Fruit fly (Drosophila melanogaster) Kc167 (cell line): ENCODE data around the gene CG10993.
A peak's percentile ranks its signal among the peaks of the same experiment; 100 is the strongest.

ENCODE experiments used
- Myc ChIP-seq: fragments of >200 bp; optimal IDR thresholded peaks from 2 replicates; lab custom pipeline; 2017; ENCODE audit warnings: missing external identifiers
- Sin3A ChIP-seq: fragments of >200 bp; optimal IDR thresholded peaks from 2 replicates; lab custom pipeline; 2018; ENCODE audit warnings: missing external identifiers
- h ChIP-seq: fragments of >200 bp; optimal IDR thresholded peaks from 3 replicates; lab custom pipeline; 2018; ENCODE audit warnings: missing external identifiers
- insv ChIP-seq: fragments of >200 bp; optimal IDR thresholded peaks from 3 replicates; lab custom pipeline; 2018; ENCODE audit warnings: missing external identifiers
- psq ChIP-seq: fragments of >200 bp; optimal IDR thresholded peaks from 2 replicates; lab custom pipeline; 2017; ENCODE audit warnings: missing external identifiers
- ttk ChIP-seq: sonication (Bioruptor generic); optimal IDR thresholded peaks from 2 replicates; lab custom pipeline; 2017; ENCODE audit warnings: missing external identifiers

Gene CG10993

DNA sequence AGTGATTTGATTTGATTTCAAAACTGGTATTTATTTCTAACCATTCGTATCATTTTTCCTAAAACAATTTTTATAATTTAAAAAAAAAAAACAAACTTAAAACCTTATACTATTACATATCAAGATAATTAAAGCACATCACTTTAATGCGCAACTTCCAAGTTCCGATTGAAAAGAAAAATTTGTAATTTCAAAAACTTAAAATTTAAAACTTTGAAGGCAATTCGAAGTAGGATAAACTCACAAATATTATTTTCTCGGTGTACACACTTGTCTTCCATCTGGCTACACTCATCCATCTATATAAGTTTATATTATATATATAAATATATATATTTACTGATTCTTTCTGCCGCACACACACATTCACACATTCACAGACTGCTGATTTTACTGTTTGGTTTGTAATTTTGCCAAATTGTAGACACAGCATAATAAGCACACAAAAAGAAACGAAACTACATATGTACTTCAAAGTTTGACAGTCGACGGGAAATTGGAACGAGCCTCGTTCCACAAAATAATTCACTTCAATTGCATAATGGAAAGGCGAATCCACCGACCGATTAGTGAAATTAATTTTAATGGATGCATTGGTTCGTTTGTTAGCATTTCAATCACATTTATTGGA is 4.8 kb downstream of the CG10993 start:
- no peak for TF ChIP-seq h (lab: Kevin White, UChicago)
- no peak for TF ChIP-seq Myc (lab: Kevin White, UChicago)
- TF ChIP-seq Sin3A (lab: Kevin White, UChicago), result no peak
- TF ChIP-seq ttk (lab: Kevin White, UChicago), result no peak
- TF ChIP-seq insv (lab: Kevin White, UChicago), result no peak
- TF ChIP-seq psq (lab: Kevin White, UChicago), result no peak

DNA sequence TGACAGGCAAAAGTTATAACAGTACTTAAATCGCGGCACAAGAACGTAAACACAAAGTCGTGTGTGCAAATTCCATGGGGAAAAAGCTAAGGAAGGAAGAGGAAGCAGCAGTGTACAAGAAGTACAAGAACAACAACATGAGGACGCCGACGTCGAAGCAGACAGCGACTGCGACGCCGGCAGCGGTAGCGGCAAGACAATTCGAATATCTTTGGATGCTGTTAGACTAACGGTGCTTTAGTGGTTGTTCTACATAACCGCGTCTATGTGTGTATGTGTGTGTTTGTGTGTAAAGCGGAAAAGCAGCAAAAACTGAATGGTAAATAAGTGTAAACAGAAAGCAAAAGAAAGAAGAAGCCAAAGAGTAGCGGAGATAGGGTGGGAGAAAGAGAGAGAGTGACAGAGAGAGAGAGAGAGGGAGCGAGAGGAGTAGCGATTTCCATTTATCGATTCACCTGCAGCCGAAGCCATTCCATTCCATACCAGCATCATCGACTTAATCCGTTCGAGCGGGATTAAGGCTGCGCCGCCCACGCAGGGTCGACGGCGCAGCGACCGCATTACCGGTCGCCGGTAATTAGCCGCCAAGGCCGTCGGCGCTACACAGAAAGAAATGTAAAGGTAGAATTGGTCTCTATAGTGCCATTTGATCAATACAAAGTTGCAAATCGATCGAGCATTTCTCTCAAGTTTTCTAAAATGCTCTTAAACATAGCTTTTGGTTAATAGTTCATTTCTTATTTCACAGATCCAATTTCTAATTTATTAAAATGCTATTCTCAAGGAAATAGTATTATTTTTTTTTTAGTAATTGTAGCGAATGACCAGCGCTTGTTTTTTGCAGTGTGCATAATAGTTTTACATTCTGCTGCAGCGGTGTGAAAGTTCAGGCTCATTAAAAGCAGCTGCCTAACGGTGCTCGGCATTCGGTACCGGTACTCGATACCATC is 6.7 kb downstream of the CG10993 start:
- TF ChIP-seq h (lab: Kevin White, UChicago), result no peak

DNA sequence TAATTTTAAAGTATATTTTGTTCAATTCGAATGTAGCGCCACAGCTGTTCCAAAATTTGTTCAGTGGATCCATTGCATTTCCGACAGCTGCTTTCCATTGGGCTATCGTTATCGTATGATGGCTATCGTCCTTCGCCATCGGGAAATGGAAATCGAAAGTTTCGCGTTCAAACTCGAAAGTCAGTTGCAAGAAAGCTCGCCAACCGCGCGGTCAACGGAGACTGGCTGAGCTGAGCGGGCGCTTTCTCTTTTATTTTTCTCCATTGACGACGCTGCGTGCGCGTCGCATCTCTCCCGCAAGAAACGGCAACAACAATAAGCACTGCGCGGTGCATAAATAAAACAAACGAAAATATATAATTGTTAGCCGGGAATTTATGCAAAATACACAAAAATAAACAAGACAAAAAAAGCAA is 7.4 kb downstream of the CG10993 start, which contains the start of gene inaE:
Gene inaE (plus strand): TSS at position 181 of the 416 bp plus-strand sequence.
- no peak for TF ChIP-seq Myc (lab: Kevin White, UChicago)
- no peak for TF ChIP-seq Sin3A (lab: Kevin White, UChicago)
- TF ChIP-seq insv (lab: Kevin White, UChicago), result no peak
- TF ChIP-seq psq (lab: Kevin White, UChicago), result no peak
- no peak for TF ChIP-seq h (lab: Kevin White, UChicago)
- TF ChIP-seq ttk (lab: Kevin White, UChicago), result no peak

DNA sequence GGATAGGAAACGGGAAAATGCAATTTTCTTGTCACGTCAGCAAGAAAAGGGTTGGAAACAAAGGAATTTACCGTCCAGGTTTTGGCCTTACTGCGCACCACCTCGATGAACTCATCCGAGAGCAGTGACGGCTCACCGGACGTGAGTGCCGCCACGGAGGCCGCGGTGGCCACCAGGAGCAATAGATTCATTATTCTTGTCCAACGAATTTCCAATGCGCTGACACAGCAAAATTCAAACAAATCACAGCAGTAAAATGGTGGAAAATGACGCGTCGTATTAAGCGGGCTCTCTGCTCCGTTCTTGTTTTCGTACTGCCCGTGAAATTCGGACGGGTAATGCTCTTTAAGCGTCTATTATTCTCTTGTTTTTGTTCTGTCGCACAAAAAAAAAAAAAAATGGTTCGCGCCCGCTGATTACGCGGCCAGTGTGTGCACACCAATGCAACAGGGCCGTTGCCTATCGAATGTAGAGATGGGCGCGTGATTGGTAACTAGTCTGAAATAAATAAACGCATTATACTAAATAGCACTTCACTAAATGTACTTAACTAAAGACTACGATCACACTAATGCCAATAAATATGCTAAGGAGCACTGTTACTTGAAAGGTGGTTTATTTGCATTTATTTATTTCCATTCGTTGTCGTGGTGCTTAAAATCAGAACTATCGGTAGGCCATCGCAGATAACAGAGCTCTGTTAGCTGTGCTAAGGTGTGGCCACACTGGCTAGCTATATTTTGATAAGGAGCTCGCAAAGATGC is 9.0 kb downstream of the CG10993 start, which contains the start of the genes CtsB and amrt:
Gene CtsB (minus strand): TSS at position 432 of the 764 bp plus-strand sequence.
Gene amrt (plus strand): TSS at position 721 of the 764 bp plus-strand sequence.
- TF ChIP-seq Sin3A (lab: Kevin White, UChicago), result peak; percentile 11
- no peak for TF ChIP-seq h (lab: Kevin White, UChicago)
- TF ChIP-seq ttk (lab: Kevin White, UChicago), result no peak
- no peak for TF ChIP-seq psq (lab: Kevin White, UChicago)

DNA sequence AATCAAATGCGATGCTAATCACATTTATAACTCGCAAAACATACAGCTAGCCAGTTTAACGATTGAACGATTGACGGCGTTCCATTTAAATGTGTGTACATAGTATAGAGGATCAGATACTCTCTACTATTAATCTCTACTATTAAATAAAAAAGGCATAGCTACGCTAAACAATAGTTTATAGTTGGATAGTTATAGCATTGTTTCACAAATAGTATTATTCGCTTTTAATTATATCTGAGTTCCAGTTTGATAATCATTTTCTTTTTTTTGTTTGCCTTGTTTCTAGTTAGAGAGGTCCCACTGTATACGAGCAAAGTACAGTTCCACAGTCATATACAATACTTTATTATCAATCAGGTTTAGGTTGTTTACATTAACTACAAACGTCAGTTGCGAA is 11.2 kb downstream of the CG10993 start:
- TF ChIP-seq Sin3A (lab: Kevin White, UChicago) (no peak), h (lab: Kevin White, UChicago) (no peak), psq (lab: Kevin White, UChicago) (no peak), insv (lab: Kevin White, UChicago) (no peak), ttk (lab: Kevin White, UChicago) (no peak), Myc (lab: Kevin White, UChicago) (no peak)

DNA sequence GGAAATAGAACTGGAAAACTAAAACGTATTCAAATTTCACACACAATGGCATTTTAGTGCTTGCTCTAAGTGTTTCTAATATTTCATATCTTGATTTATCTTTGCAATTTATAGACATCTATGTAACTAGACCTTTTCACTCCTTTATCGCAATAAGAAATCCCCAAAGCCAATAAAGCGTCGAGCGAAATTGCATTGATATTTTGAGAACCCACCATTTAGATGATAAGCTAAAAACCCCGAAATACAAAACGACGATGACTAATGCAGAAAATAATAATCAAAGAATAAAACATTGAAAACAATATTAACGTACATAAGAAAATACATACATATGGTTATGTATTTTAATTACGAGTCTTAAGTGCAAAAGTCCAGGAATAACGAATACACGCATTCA is 12.3 kb downstream of the CG10993 start:
- TF ChIP-seq psq (lab: Kevin White, UChicago) (no peak), ttk (lab: Kevin White, UChicago) (no peak), Myc (lab: Kevin White, UChicago) (no peak), h (lab: Kevin White, UChicago) (no peak), Sin3A (lab: Kevin White, UChicago) (no peak), insv (lab: Kevin White, UChicago) (no peak)

DNA sequence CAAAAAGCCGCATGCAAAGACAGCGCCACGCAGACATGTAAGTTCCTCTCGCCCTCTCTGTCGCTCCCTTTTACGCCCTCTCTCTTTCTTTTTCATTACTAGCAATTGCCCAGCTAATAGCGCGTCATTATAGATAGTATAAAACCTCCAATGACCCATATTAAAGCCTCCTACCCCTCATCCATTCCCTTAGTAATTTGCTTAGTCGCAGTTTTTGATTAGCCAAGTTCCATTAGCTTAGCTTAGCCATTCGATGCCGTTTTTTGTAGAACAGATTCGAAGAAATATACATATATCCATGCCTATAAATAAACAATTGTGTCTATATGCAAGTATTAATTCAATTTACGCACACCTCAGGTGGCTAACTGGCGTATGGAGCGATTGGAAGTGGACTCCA is 20.1 kb downstream of the CG10993 start:
- TF ChIP-seq h (lab: Kevin White, UChicago), result no peak
- no peak for TF ChIP-seq ttk (lab: Kevin White, UChicago)
- TF ChIP-seq Sin3A (lab: Kevin White, UChicago), result no peak
- no peak for TF ChIP-seq insv (lab: Kevin White, UChicago)
- no peak for TF ChIP-seq Myc (lab: Kevin White, UChicago)
- no peak for TF ChIP-seq psq (lab: Kevin White, UChicago)

DNA sequence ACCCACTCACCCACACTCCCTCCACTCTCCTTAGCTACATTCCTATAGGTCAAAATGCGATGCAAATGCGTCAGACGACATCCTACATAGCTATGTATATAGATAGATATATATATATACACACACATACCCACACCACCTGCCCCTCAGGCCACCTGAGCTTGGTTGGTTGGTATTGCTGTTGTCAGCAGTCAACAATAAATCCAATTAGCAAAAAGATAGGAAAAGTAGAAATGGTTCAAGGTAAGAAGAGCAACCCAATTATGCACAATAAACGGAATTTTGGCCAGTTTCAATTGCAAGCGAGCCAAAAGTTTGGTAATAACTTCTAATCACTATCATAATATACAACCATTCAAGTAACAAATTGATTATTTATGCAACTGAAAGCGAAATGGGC is 24.4 kb downstream of the CG10993 start:
- TF ChIP-seq Sin3A (lab: Kevin White, UChicago) (no peak), h (lab: Kevin White, UChicago) (no peak), Myc (lab: Kevin White, UChicago) (no peak), ttk (lab: Kevin White, UChicago) (no peak), insv (lab: Kevin White, UChicago) (no peak), psq (lab: Kevin White, UChicago) (no peak)

DNA sequence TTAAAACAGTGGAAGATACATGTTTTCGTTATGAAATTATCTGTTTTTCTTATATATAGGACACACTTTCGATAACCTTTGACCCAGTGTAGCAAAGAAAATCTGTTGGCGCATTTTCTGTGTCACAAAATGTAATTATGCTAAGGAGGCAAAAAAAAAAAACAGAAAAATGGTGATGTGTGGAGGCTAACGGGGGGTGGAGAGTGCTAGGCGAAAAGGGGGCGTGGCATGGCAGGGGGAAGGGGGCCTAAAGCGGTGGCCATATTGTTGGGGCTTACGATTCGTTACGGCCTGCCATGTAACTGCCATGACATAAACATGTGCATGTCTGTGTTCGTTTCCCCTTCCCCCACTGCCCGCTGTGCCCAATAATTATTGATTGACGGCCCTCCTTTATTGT is 25.7 kb downstream of the CG10993 start:
- no peak for TF ChIP-seq ttk (lab: Kevin White, UChicago)
- no peak for TF ChIP-seq h (lab: Kevin White, UChicago)
- TF ChIP-seq Myc (lab: Kevin White, UChicago), result no peak
- TF ChIP-seq Sin3A (lab: Kevin White, UChicago), result no peak
- TF ChIP-seq insv (lab: Kevin White, UChicago), result no peak
- no peak for TF ChIP-seq psq (lab: Kevin White, UChicago)

DNA sequence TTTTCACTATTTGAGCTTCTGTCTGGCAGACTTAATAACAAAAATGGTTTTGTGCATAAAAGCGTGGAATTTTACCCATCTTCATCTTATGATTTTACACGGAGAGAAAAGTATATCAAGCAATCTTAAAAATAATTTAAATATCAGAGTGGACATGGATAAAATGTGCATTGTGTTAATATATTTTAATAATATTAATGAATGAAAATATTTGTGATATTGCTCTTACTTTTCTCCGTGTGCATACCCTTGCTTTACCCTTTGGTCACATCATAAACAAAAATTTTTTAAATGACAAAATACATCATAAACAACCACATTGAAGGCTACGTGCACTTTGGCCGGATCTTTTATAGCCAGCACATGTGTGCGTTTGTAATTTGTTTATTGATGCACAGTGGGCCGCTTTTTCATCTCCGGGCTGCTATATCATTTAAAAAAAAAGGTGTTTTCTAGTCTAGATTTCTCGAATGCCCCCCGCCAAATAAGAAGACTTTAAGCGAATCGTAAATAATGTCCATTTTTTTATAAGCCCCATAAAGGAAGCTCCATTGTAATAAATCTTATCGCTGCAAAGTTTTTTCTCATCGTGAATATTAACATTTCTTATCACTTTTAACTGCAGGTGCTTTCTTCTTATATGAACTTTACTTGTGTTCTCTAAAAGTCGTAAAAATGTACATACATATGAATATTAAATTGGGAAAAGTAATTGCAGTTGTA is 26.4 kb downstream of the CG10993 start:
- TF ChIP-seq psq (lab: Kevin White, UChicago) (no peak), Myc (lab: Kevin White, UChicago) (no peak), Sin3A (lab: Kevin White, UChicago) (no peak), insv (lab: Kevin White, UChicago) (no peak), ttk (lab: Kevin White, UChicago) (no peak), h (lab: Kevin White, UChicago) (no peak)
